Fruit fly (Drosophila melanogaster): ENCODE results near the gene CG13288.

Gene CG13288

DNA sequence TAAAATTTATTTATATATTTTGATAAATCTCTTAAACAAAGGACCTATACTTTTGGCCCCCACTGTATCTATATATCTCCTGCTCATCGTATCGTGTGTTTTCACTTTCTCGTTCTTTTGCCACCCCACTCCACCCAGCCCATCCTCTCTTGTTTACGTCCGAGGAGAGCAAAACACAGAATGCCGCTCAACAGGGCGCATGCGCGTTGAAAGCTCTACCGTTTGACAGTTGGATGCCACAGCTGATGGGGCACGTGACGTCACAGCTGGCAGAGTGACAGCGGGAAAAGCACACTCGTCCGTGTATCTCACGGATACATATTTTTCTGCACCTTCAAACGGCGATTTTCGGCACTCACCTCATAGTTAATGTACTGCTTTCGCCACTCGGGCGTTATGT, 13.6 kb downstream of the CG13288 start (continued):
- TF ChIP-seq CG10543 (GFP tag; optimal IDR thresholded peaks at IDR 0.05) = peak; percentile 4
- TF ChIP-seq NC2β (GFP tag; optimal IDR thresholded peaks at IDR 0.05) = no peak
- TF ChIP-seq dysf (GFP tag; IDR thresholded peaks at IDR 0.05) = no peak
- TF ChIP-seq CG8290 (GFP tag; optimal IDR thresholded peaks at IDR 0.05) = no peak
- peak in 1 of 2 experiments; percentile 5 for TF ChIP-seq CG8290 (tag; optimal IDR thresholded peaks at IDR 0.05)
- no peak for TF ChIP-seq CG4854 (GFP tag; optimal IDR thresholded peaks at IDR 0.05)
- peak; percentile 0 for TF ChIP-seq cwo (GFP tag; optimal IDR thresholded peaks at IDR 0.05)
- TF ChIP-seq kni (GFP tag; optimal IDR thresholded peaks at IDR 0.05) = no peak
- no peak for TF ChIP-seq CG4820 (GFP tag; optimal IDR thresholded peaks at IDR 0.05)
- TF ChIP-seq crp (GFP tag; optimal IDR thresholded peaks at IDR 0.05) = peak in 1 of 2 experiments; percentile 71
- peak; percentile 35 for TF ChIP-seq CG8388 (GFP tag; optimal IDR thresholded peaks at IDR 0.05)
- TF ChIP-seq Trl (optimal IDR thresholded peaks at IDR 0.05) = peak in 1 of 2 experiments; percentile 17
- TF ChIP-seq Trl (GFP tag; optimal IDR thresholded peaks at IDR 0.05) = no peak
- no peak for TF ChIP-seq CG2889 (GFP tag; IDR thresholded peaks at IDR 0.05)
- no peak for TF ChIP-seq CG16779 (GFP tag; IDR thresholded peaks at IDR 0.05)
- no peak for TF ChIP-seq usp (GFP tag; optimal IDR thresholded peaks at IDR 0.05)
- TF ChIP-seq YL-1 (GFP tag; optimal IDR thresholded peaks at IDR 0.05) = peak; percentile 35
- TF ChIP-seq CG2120 (GFP tag; optimal IDR thresholded peaks at IDR 0.05) = no peak
- 0 out of 2 replicates have a peak, but pooled peaks have one; percentile 12 for TF ChIP-seq CG31441 (GFP tag; IDR thresholded peaks at IDR 0.05)
- TF ChIP-seq chif (GFP tag; optimal IDR thresholded peaks at IDR 0.05) = no peak
- peak; percentile 47 for TF ChIP-seq CG11696 (GFP tag; IDR thresholded peaks at IDR 0.05)
- TF ChIP-seq grn (GFP tag; optimal IDR thresholded peaks at IDR 0.05) = no peak
- no peak for TF ChIP-seq repo (GFP tag; optimal IDR thresholded peaks at IDR 0.05)
- TF ChIP-seq CG34224 (GFP tag; IDR thresholded peaks at IDR 0.05; ENCODE audit: partially characterized antibody) = no peak
- peak; percentile 22 for TF ChIP-seq Blimp-1 (GFP tag; optimal IDR thresholded peaks at IDR 0.05)
- no peak for TF ChIP-seq MESR4 (GFP tag; optimal IDR thresholded peaks at IDR 0.05)
- TF ChIP-seq lilli (GFP tag; optimal IDR thresholded peaks at IDR 0.05) = no peak
- no peak for TF ChIP-seq CG12104 (GFP tag; optimal IDR thresholded peaks at IDR 0.05)
- TF ChIP-seq CG4707 (GFP tag; optimal IDR thresholded peaks at IDR 0.05) = no peak
- no peak for TF ChIP-seq HHEX (GFP tag; optimal IDR thresholded peaks at IDR 0.05)
- TF ChIP-seq psq (GFP tag; optimal IDR thresholded peaks at IDR 0.05) = peak; percentile 64
- TF ChIP-seq CG12744 (GFP tag; optimal IDR thresholded peaks at IDR 0.05) = no peak
- TF ChIP-seq CG34376 (GFP tag; optimal IDR thresholded peaks at IDR 0.05) = no peak

dm6 chr3L:5921216-5921615, 14.0 kb downstream of the CG13288 start, which contains the start of gene PXo:
Gene PXo, minus strand, starts transcription at chr3L:5921316.
- TF ChIP-seq CG7372 (GFP tag; IDR thresholded peaks at IDR 0.05) (no peak), nerfin-1 (tag; optimal IDR thresholded peaks at IDR 0.05) (no peak), trem (tag; optimal IDR thresholded peaks at IDR 0.05) (no peak), NK7.1 (GFP tag; optimal IDR thresholded peaks at IDR 0.05) (no peak), CG12071 (GFP tag; optimal IDR thresholded peaks at IDR 0.05) (no peak), CG4404 (GFP tag; IDR thresholded peaks at IDR 0.05) (no peak), Blimp-1 (GFP tag; optimal IDR thresholded peaks at IDR 0.05) (no peak), hb (GFP tag; IDR thresholded peaks at IDR 0.05; ENCODE audit: partially characterized antibody) (no peak), tna (GFP tag; IDR thresholded peaks at IDR 0.05; ENCODE audit: partially characterized antibody) (no peak), CG9876 (GFP tag; optimal IDR thresholded peaks at IDR 0.05) (no peak), sug (tag; optimal IDR thresholded peaks at IDR 0.05) (no peak), Opbp (GFP tag; IDR thresholded peaks at IDR 0.05; ENCODE audit: partially characterized antibody) (no peak), Asciz (GFP tag; optimal IDR thresholded peaks at IDR 0.05) (no peak), CG12769 (tag; optimal IDR thresholded peaks at IDR 0.05) (peak; percentile 10), CG7556 (GFP tag; optimal IDR thresholded peaks at IDR 0.05) (no peak), CG13123 (GFP tag; optimal IDR thresholded peaks at IDR 0.05) (no peak), disco-r (GFP tag; optimal IDR thresholded peaks at IDR 0.05) (no peak), CG12659 (GFP tag; optimal IDR thresholded peaks at IDR 0.05) (no peak), Bgb (GFP tag; IDR thresholded peaks at IDR 0.05; ENCODE audit: partially characterized antibody) (no peak), crol (GFP tag; IDR thresholded peaks at IDR 0.05) (peak; percentile 67), crp (GFP tag; optimal IDR thresholded peaks at IDR 0.05) (peak in 1 of 2 experiments; percentile 31), MESR4 (GFP tag; optimal IDR thresholded peaks at IDR 0.05) (peak; percentile 1)
